Worm (Caenorhabditis elegans) whole organism, mixed stage, embryonic: ENCODE measurements around the gene saeg-1.

ENCODE experiments used
- nhr-28 ChIP-seq: fragments of 150-350 bp; optimal IDR thresholded peaks from 2 replicates; lab custom pipeline; 2014; ENCODE audit warnings: missing biosample characterization, missing genetic modification characterization
- nhr-76 ChIP-seq: sonication (generic microtip); optimal IDR thresholded peaks from 2 replicates; lab custom pipeline; 2017; ENCODE audit warnings: missing biosample characterization, missing genetic modification characterization
- unc-62 ChIP-seq: fragments of 150-350 bp; optimal IDR thresholded peaks from 2 replicates; lab custom pipeline; 2014; ENCODE audit warnings: missing biosample characterization, missing genetic modification reagents, missing genetic modification characterization

DNA sequence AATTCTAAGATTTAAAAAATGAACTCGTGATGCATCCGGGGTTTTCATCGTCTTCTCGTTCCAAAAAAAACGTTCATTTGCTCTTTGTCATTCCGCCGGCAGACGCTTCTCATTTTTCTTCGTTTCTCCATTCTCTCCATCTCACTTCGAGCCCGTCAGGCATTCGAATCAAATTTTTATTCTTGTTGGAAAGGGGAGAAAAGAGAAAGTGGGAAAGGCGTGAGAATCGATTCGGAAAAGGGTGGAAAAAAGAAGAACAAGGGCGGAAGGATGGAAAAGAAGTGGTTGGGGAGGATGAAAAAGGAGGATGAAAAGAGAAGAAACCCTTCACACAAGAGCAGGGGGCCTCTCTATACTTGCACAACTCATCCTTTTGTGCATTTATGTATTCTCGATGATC is 39.3 kb upstream of the saeg-1 start:
- no peak for TF ChIP-seq nhr-28 (tag; lab: Kevin White, UChicago)
- no peak for TF ChIP-seq unc-62 (GFP tag; lab: Kevin White, UChicago)
- no peak for TF ChIP-seq nhr-76
